Worm (Caenorhabditis elegans) whole organism, young adult: Measurements from ENCODE around the gene nspb-1.

ENCODE experiments used
- F33H1.4 ChIP-seq: fragments of 200-800 bp; sonication (Bioruptor generic); IDR thresholded peaks from 2 replicates; pipeline ENCODE4 v1.3.6; 2022; ENCODE audit warnings: missing genetic modification reagents, missing genetic modification characterization, missing compliant biosample characterization
- Y53G8AR.9 ChIP-seq: fragments of 200-800 bp; sonication (Bioruptor generic); conservative IDR thresholded peaks from 2 replicates; pipeline ENCODE4 v1.3.6; 2022; ENCODE audit warnings: missing genetic modification reagents, missing genetic modification characterization, missing compliant biosample characterization
- Y67H2A.10 ChIP-seq: fragments of 200-800 bp; sonication (Bioruptor generic); conservative IDR thresholded peaks from 2 replicates; pipeline ENCODE4 v1.3.6; 2022; ENCODE audit warnings: missing genetic modification reagents, missing genetic modification characterization, missing compliant biosample characterization
- ZK185.1 ChIP-seq: sonication (generic microtip); optimal IDR thresholded peaks from 2 replicates; lab custom pipeline; 2016; ENCODE audit warnings: mild to moderate bottlenecking, missing genetic modification characterization, missing compliant biosample characterization; ENCODE audit not compliant: poor library complexity, severe bottlenecking
- aptf-2 ChIP-seq: fragments of 200-800 bp; sonication (Bioruptor generic); conservative IDR thresholded peaks from 2 replicates; pipeline ENCODE4 v1.3.6; 2022; ENCODE audit warnings: missing genetic modification reagents, missing genetic modification characterization, missing compliant biosample characterization
- aptf-3 ChIP-seq: fragments of 200-800 bp; sonication (Bioruptor generic); IDR thresholded peaks from 2 replicates; pipeline ENCODE4 v1.3.6; 2022; ENCODE audit warnings: missing genetic modification characterization, missing compliant biosample characterization
- athp-1 ChIP-seq: sonication (generic microtip); optimal IDR thresholded peaks from 2 replicates; lab custom pipeline; 2017; ENCODE audit warnings: mild to moderate bottlenecking, missing genetic modification characterization, missing compliant biosample characterization
- attf-5 ChIP-seq: fragments of 200-800 bp; sonication (Bioruptor generic); optimal IDR thresholded peaks from 2 replicates; lab custom pipeline; 2018; ENCODE audit warnings: mild to moderate bottlenecking, missing genetic modification characterization, missing compliant biosample characterization
- cebp-2 ChIP-seq: fragments of 200-800 bp; sonication (Bioruptor generic); IDR thresholded peaks from 2 replicates; pipeline ENCODE4 v1.3.6; 2022; ENCODE audit warnings: missing genetic modification characterization, missing compliant biosample characterization
- ceh-40 ChIP-seq: fragments of 200-800 bp; sonication (Bioruptor generic); IDR thresholded peaks from 2 replicates; pipeline ENCODE4 v1.3.6; 2022; ENCODE audit warnings: missing genetic modification characterization, missing compliant biosample characterization
- ceh-58 ChIP-seq: fragments of 200-800 bp; sonication (Bioruptor generic); IDR thresholded peaks from 2 replicates; pipeline ENCODE4 v1.3.6; 2022; ENCODE audit warnings: missing genetic modification characterization, missing compliant biosample characterization
- ceh-91 ChIP-seq: fragments of 200-800 bp; sonication (Bioruptor generic); IDR thresholded peaks from 2 replicates; pipeline ENCODE4 v1.3.6; 2022; ENCODE audit warnings: missing genetic modification reagents, missing genetic modification characterization, missing compliant biosample characterization
- chd-7 ChIP-seq: sonication (generic microtip); optimal IDR thresholded peaks from 2 replicates; lab custom pipeline; 2016; ENCODE audit warnings: mild to moderate bottlenecking, missing genetic modification characterization, moderate library complexity, missing compliant biosample characterization
- dox-1 ChIP-seq: fragments of 200-800 bp; sonication (Bioruptor generic); IDR thresholded peaks from 2 replicates; pipeline ENCODE4 v1.3.6; 2022; ENCODE audit warnings: missing genetic modification reagents, missing genetic modification characterization, missing compliant biosample characterization
- dpff-1 ChIP-seq: sonication (generic microtip); optimal IDR thresholded peaks from 2 replicates; lab custom pipeline; 2017; ENCODE audit warnings: mild to moderate bottlenecking, missing genetic modification characterization, missing compliant biosample characterization
- egrh-3 ChIP-seq: fragments of 200-800 bp; sonication (Bioruptor generic); IDR thresholded peaks from 2 replicates; pipeline ENCODE4 v1.3.6; 2022; ENCODE audit warnings: missing genetic modification reagents, missing genetic modification characterization, missing compliant biosample characterization
- ets-4 ChIP-seq: fragments of 200-800 bp; sonication (Bioruptor generic); optimal IDR thresholded peaks from 2 replicates; lab custom pipeline; 2018; ENCODE audit warnings: mild to moderate bottlenecking, missing genetic modification characterization, missing compliant biosample characterization
- gei-17 ChIP-seq: fragments of 200-800 bp; sonication (Bioruptor generic); optimal IDR thresholded peaks from 2 replicates; lab custom pipeline; 2018; ENCODE audit warnings: mild to moderate bottlenecking, missing genetic modification characterization, missing compliant biosample characterization
- hmg-20 ChIP-seq: fragments of 200-800 bp; sonication (Bioruptor generic); IDR thresholded peaks from 2 replicates; pipeline ENCODE4 v1.3.6; 2022; ENCODE audit warnings: missing genetic modification reagents, missing genetic modification characterization, missing compliant biosample characterization
- hrde-1 ChIP-seq: sonication (generic microtip); optimal IDR thresholded peaks from 2 replicates; lab custom pipeline; 2016; ENCODE audit warnings: missing genetic modification characterization, mild to moderate bottlenecking, missing compliant biosample characterization, moderate library complexity, missing genotype, missing genetic modification reagents, borderline replicate concordance
- let-526 ChIP-seq: fragments of 200-800 bp; sonication (Bioruptor generic); IDR thresholded peaks from 2 replicates; pipeline ENCODE4 v1.3.6; 2022; ENCODE audit warnings: missing genetic modification reagents, missing genetic modification characterization, missing compliant biosample characterization
- let-607 ChIP-seq, 2 experiments: fragments of 200-800 bp in 1 of 2; sonication (Bioruptor generic) in 1 of 2; sonication (generic microtip) in 1 of 2; optimal IDR thresholded peaks; 2 replicates each; lab custom pipeline; 2016 to 2018; ENCODE audit warnings: mild to moderate bottlenecking in 2 of 2, missing compliant biosample characterization in 2 of 2, missing genetic modification characterization in 2 of 2, moderate library complexity in 2 of 2, missing genotype in 1 of 2
- lin-35 ChIP-seq, 3 experiments: fragments of 150-350 bp in 2 of 3; sonication (generic microtip) in 1 of 3; optimal IDR thresholded peaks; 2 replicates each; lab custom pipeline; 2014 to 2018; ENCODE audit warnings: missing biosample characterization in 3 of 3, missing genetic modification characterization in 3 of 3, missing genetic modification reagents in 3 of 3
- lin-40 ChIP-seq: sonication (generic microtip); optimal IDR thresholded peaks from 2 replicates; lab custom pipeline; 2016; ENCODE audit warnings: missing genetic modification characterization, mild to moderate bottlenecking, missing compliant biosample characterization, missing genotype, missing genetic modification reagents
- lsl-1 ChIP-seq: fragments of 200-800 bp; sonication (Bioruptor generic); optimal IDR thresholded peaks from 2 replicates; lab custom pipeline; 2018; ENCODE audit warnings: mild to moderate bottlenecking, missing genetic modification characterization, moderate library complexity, missing compliant biosample characterization
- madf-6 ChIP-seq: fragments of 200-800 bp; sonication (Bioruptor generic); IDR thresholded peaks from 2 replicates; pipeline ENCODE4 v1.3.6; 2022; ENCODE audit warnings: missing genetic modification reagents, missing genetic modification characterization, missing compliant biosample characterization
- mcd-1 ChIP-seq: fragments of 200-800 bp; sonication (Bioruptor generic); IDR thresholded peaks from 2 replicates; pipeline ENCODE4 v1.3.6; 2022; ENCODE audit warnings: missing genetic modification reagents, missing genetic modification characterization, missing compliant biosample characterization
- nfya-1 ChIP-seq: sonication (generic microtip); optimal IDR thresholded peaks from 2 replicates; lab custom pipeline; 2017; ENCODE audit warnings: antibody characterized with exemption, missing compliant biosample characterization, missing genetic modification characterization, borderline replicate concordance; ENCODE audit not compliant: insufficient read depth
- nfya-2 ChIP-seq: fragments of 200-800 bp; sonication (Bioruptor generic); IDR thresholded peaks from 2 replicates; pipeline ENCODE4 v1.3.6; 2022; ENCODE audit warnings: missing genetic modification reagents, missing genetic modification characterization, missing compliant biosample characterization
- nfyb-1 ChIP-seq: fragments of 200-800 bp; sonication (Bioruptor generic); IDR thresholded peaks from 2 replicates; pipeline ENCODE4 v1.3.6; 2022; ENCODE audit warnings: missing genetic modification reagents, missing genetic modification characterization, missing compliant biosample characterization
- nhr-27 ChIP-seq: fragments of 200-800 bp; sonication (Bioruptor generic); optimal IDR thresholded peaks from 2 replicates; lab custom pipeline; 2018; ENCODE audit warnings: mild to moderate bottlenecking, missing genetic modification characterization, moderate library complexity, missing compliant biosample characterization
- nhr-80 ChIP-seq: sonication (generic microtip); optimal IDR thresholded peaks from 2 replicates; lab custom pipeline; 2016; ENCODE audit warnings: missing genetic modification characterization, missing compliant biosample characterization
- nhr-90 ChIP-seq: sonication (generic microtip); optimal IDR thresholded peaks from 2 replicates; lab custom pipeline; 2016; ENCODE audit warnings: missing genotype, mild to moderate bottlenecking, missing genetic modification characterization, missing compliant biosample characterization
- pbrm-1 ChIP-seq: fragments of 200-800 bp; sonication (Bioruptor generic); IDR thresholded peaks from 2 replicates; pipeline ENCODE4 v1.3.6; 2022; ENCODE audit warnings: missing genetic modification reagents, missing genetic modification characterization, missing compliant biosample characterization
- pha-4 ChIP-seq: fragments of 150-350 bp; sonication (generic microtip); optimal IDR thresholded peaks from 2 replicates; lab custom pipeline; 2014; ENCODE audit warnings: missing biosample characterization, missing genetic modification reagents, missing genetic modification characterization
- rec-8 ChIP-seq, 2 experiments: sonication (generic microtip); optimal IDR thresholded peaks; 2 replicates each; lab custom pipeline; 2016; ENCODE audit warnings: mild to moderate bottlenecking in 2 of 2, missing genetic modification characterization in 2 of 2, missing genetic modification reagents in 2 of 2, missing genotype in 2 of 2, missing biosample characterization in 1 of 2, missing compliant biosample characterization in 1 of 2, moderate library complexity in 1 of 2
- rpc-1 ChIP-seq, 2 experiments: fragments of 150-350 bp in 1 of 2; sonication (generic microtip) in 1 of 2; optimal IDR thresholded peaks; 2 replicates each; lab custom pipeline; 2014 to 2018; ENCODE audit warnings: missing biosample characterization in 1 of 2, missing genetic modification characterization in 1 of 2, missing genetic modification reagents in 1 of 2, missing genotype in 1 of 2
- sea-2 ChIP-seq: fragments of 200-800 bp; sonication (Bioruptor generic); IDR thresholded peaks from 2 replicates; pipeline ENCODE4 v1.3.6; 2022; ENCODE audit warnings: missing genetic modification characterization, missing compliant biosample characterization
- snpc-1.3 ChIP-seq: sonication (generic microtip); optimal IDR thresholded peaks from 2 replicates; lab custom pipeline; 2017; ENCODE audit warnings: missing genetic modification characterization, mild to moderate bottlenecking, missing compliant biosample characterization, antibody characterized with exemption, moderate library complexity, missing genotype, missing genetic modification reagents; ENCODE audit not compliant: insufficient read depth
- somi-1 ChIP-seq: fragments of 200-800 bp; sonication (Bioruptor generic); optimal IDR thresholded peaks from 2 replicates; lab custom pipeline; 2018; ENCODE audit warnings: mild to moderate bottlenecking, missing genetic modification characterization, missing compliant biosample characterization
- tbp1 ChIP-seq: fragments of 200-800 bp; sonication (Bioruptor generic); optimal IDR thresholded peaks from 2 replicates; lab custom pipeline; 2018; ENCODE audit warnings: mild to moderate bottlenecking, missing genetic modification characterization, missing compliant biosample characterization
- unc-62 ChIP-seq: fragments of 150-350 bp; optimal IDR thresholded peaks from 2 replicates; lab custom pipeline; 2014; ENCODE audit warnings: missing biosample characterization, missing genetic modification reagents, missing genetic modification characterization
- zim-3 ChIP-seq: sonication (generic microtip); optimal IDR thresholded peaks from 2 replicates; lab custom pipeline; 2017; ENCODE audit warnings: mild to moderate bottlenecking, missing genetic modification characterization, moderate library complexity, missing compliant biosample characterization
- ztf-18 ChIP-seq: sonication (generic microtip); optimal IDR thresholded peaks from 2 replicates; lab custom pipeline; 2016; ENCODE audit warnings: missing genotype, mild to moderate bottlenecking, missing genetic modification characterization, missing compliant biosample characterization
- ztf-6 ChIP-seq: fragments of 200-800 bp; sonication (Bioruptor generic); IDR thresholded peaks from 2 replicates; pipeline ENCODE4 v1.3.6; 2022; ENCODE audit warnings: missing genetic modification reagents, missing genetic modification characterization, missing compliant biosample characterization

The nspb-1 gene

DNA sequence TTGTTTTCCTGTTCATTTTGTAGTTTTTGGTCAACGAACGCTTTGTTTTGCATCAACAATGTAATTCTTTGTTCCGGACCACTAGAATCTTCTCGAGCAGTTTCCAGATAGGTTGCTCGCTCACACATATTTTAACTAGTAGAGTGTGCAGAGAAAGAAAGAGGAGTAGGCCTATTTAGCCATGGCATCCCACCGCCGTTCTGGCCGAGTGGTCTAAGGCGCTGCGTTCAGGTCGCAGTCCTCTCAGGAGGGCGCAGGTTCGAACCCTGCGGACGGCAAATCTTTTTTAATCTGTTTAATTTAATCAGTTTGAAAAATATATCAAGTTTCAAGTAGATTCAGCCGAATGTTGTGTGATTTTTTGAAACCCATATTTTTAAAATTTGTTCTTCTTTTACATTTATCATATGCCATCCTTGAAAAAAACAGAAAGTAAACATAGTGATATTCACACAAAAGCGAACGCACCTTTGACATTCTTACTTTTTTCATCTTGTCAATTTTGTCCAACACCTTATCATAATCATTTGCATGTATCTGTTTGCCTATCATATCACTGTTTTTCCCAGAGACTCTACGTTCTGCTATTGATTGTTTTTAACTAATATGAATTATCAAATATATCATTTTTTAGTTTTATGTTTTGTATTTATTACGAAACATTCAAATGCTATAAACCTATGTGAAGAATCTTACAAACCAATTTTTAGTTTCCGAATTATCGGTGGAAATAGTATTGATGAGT, 34.1 kb downstream of the nspb-1 start, which contains the start of gene try-3 (continued):
- TF ChIP-seq hrde-1 (tag; lab: Kevin White, UChicago) = no peak
- peak; percentile 90 for TF ChIP-seq dox-1 (GFP tag; lab: Robert Waterston, UW)
- peak; percentile 74 for TF ChIP-seq rpc-1 (optimal IDR thresholded peaks at IDR 0.05; lab: Kevin White, UChicago)
- TF ChIP-seq rpc-1 (tag; optimal IDR thresholded peaks at IDR 0.05; lab: Kevin White, UChicago) = peak; percentile 89
- TF ChIP-seq let-526 (GFP tag; lab: Robert Waterston, UW) = 0 out of 2 replicates have a peak, but pooled peaks have one; percentile 8
- TF ChIP-seq dpff-1 (tag; lab: Kevin White, UChicago) = peak; percentile 50
- 0 out of 2 replicates have a peak, but pooled peaks have one; percentile 68 for TF ChIP-seq ceh-58 (GFP tag; lab: Robert Waterston, UW)
- peak; percentile 15 for TF ChIP-seq somi-1 (GFP tag; lab: Kevin White, UChicago)
- TF ChIP-seq sea-2 (GFP tag; lab: Robert Waterston, UW) = no peak
- TF ChIP-seq zim-3 (tag; lab: Kevin White, UChicago) = no peak
- peak; percentile 41 for TF ChIP-seq nhr-80 (tag; lab: Kevin White, UChicago)
- TF ChIP-seq madf-6 (GFP tag; lab: Robert Waterston, UW) = peak; percentile 73
- TF ChIP-seq nhr-27 (tag; lab: Kevin White, UChicago) = no peak
- peak; percentile 47 for TF ChIP-seq ceh-91 (GFP tag; lab: Robert Waterston, UW)
- TF ChIP-seq athp-1 (tag; lab: Kevin White, UChicago) = peak; percentile 65
- TF ChIP-seq aptf-3 (GFP tag; lab: Robert Waterston, UW) = 0 out of 2 replicates have a peak, but pooled peaks have one; percentile 18
- TF ChIP-seq lin-35 (GFP tag; optimal IDR thresholded peaks at IDR 0.05; lab: Kevin White, UChicago) = peak in 1 of 3 experiments; percentile 78
- TF ChIP-seq nfya-2 (GFP tag; lab: Robert Waterston, UW) = no peak
- TF ChIP-seq ztf-6 = 0 out of 2 replicates have a peak, but pooled peaks have one; percentile 66
- TF ChIP-seq chd-7 = peak; percentile 45
- TF ChIP-seq cebp-2 (GFP tag; lab: Robert Waterston, UW) = peak; percentile 79; the same call in 1 of the 2 replicates
- TF ChIP-seq pbrm-1 (GFP tag; lab: Robert Waterston, UW) = peak; percentile 90
- TF ChIP-seq Y67H2A.10 (GFP tag; lab: Robert Waterston, UW) = no peak
- TF ChIP-seq let-607 (tag; optimal IDR thresholded peaks at IDR 0.05; lab: Kevin White, UChicago) = peak in 1 of 2 experiments; percentile 42
- no peak for TF ChIP-seq nfya-1 (tag; lab: Kevin White, UChicago)
- no peak for TF ChIP-seq gei-17 (GFP tag; lab: Kevin White, UChicago)
- no peak for TF ChIP-seq pha-4
- TF ChIP-seq aptf-2 (GFP tag; lab: Robert Waterston, UW) = no peak
- TF ChIP-seq nhr-90 (tag; lab: Kevin White, UChicago) = peak; percentile 71
- TF ChIP-seq hmg-20 (GFP tag; lab: Robert Waterston, UW) = peak; percentile 71
- TF ChIP-seq tbp1 = peak; percentile 98
- TF ChIP-seq ceh-40 = 0 out of 2 replicates have a peak, but pooled peaks have one; percentile 44
- TF ChIP-seq lsl-1 = peak; percentile 32
- TF ChIP-seq snpc-1.3 = peak; percentile 75
- TF ChIP-seq Y53G8AR.9 (GFP tag; lab: Robert Waterston, UW) = peak; percentile 72; the same call in 1 of the 2 replicates
- peak; percentile 56 for TF ChIP-seq lin-40 (tag; lab: Kevin White, UChicago)
- TF ChIP-seq unc-62 = no peak
- TF ChIP-seq attf-5 = peak; percentile 54
- TF ChIP-seq F33H1.4 = peak; percentile 58
- peak; percentile 74 for TF ChIP-seq ZK185.1 (tag; lab: Kevin White, UChicago)
- TF ChIP-seq ztf-18 (tag; lab: Kevin White, UChicago) = peak; percentile 66
- peak; percentile 13 for TF ChIP-seq ets-4
- TF ChIP-seq nfyb-1 (GFP tag; lab: Robert Waterston, UW) = peak; percentile 80
- TF ChIP-seq mcd-1 = peak; percentile 82
- peak; percentile 73 for TF ChIP-seq egrh-3 (GFP tag; lab: Robert Waterston, UW)
- TF ChIP-seq rec-8 (tag; optimal IDR thresholded peaks at IDR 0.05; lab: Kevin White, UChicago) = peak; percentile 18 to 46
